Fruit fly (Drosophila melanogaster) whole organism, embryonic: Measurements from ENCODE around the gene Ifrd1.

ENCODE experiments used
- BEAF-32 ChIP-seq: fragments of 200-800 bp; sonication (Bioruptor generic); optimal IDR thresholded peaks from 3 replicates; lab custom pipeline; 2017; ENCODE audit warnings: missing biosample characterization, missing genetic modification characterization, mild to moderate bottlenecking, moderate library complexity, missing genetic modification reagents
- CG10147 ChIP-seq: fragments of 200-800 bp; sonication (Bioruptor generic); optimal IDR thresholded peaks from 2 replicates; lab custom pipeline; 2019; ENCODE audit warnings: missing biosample characterization, mild to moderate bottlenecking, missing genetic modification characterization, moderate library complexity
- CG10366 ChIP-seq: fragments of 200-800 bp; sonication (Bioruptor generic); IDR thresholded peaks from 2 replicates; pipeline ENCODE4 v1.3.6; 2022; ENCODE audit warnings: missing biosample characterization, missing genetic modification characterization
- CG11093 ChIP-seq: fragments of 200-800 bp; sonication (Bioruptor generic); IDR thresholded peaks from 3 replicates; pipeline ENCODE4 v1.3.6; 2022; ENCODE audit warnings: missing biosample characterization, missing genetic modification characterization
- CG12071 ChIP-seq: fragments of 200-800 bp; sonication (Bioruptor generic); optimal IDR thresholded peaks from 3 replicates; lab custom pipeline; 2018; ENCODE audit warnings: missing biosample characterization, mild to moderate bottlenecking, missing genetic modification characterization
- CG13894 ChIP-seq: fragments of 200-800 bp; sonication (Bioruptor generic); optimal IDR thresholded peaks from 3 replicates; lab custom pipeline; 2018; ENCODE audit warnings: missing biosample characterization, mild to moderate bottlenecking, missing genetic modification characterization, moderate library complexity
- CG14441 ChIP-seq: fragments of 200-800 bp; sonication (Bioruptor generic); IDR thresholded peaks from 2 replicates; pipeline ENCODE4 v1.3.6; 2022; ENCODE audit warnings: missing biosample characterization, missing genetic modification characterization
- CG15696 ChIP-seq: fragments of 200-800 bp; sonication (Bioruptor generic); optimal IDR thresholded peaks from 2 replicates; lab custom pipeline; 2019; ENCODE audit warnings: missing biosample characterization, mild to moderate bottlenecking, missing genetic modification characterization, moderate library complexity
- CG16779 ChIP-seq: fragments of 200-800 bp; sonication (Bioruptor generic); IDR thresholded peaks from 2 replicates; pipeline ENCODE4 v1.3.6; 2022; ENCODE audit warnings: missing biosample characterization, missing genetic modification characterization
- CG17802 ChIP-seq: fragments of 200-800 bp; sonication (Bioruptor generic); optimal IDR thresholded peaks from 2 replicates; lab custom pipeline; 2018; ENCODE audit warnings: missing biosample characterization, mild to moderate bottlenecking, missing genetic modification characterization, moderate library complexity
- CG1832 ChIP-seq: fragments of 200-800 bp; sonication (Bioruptor generic); optimal IDR thresholded peaks from 2 replicates; lab custom pipeline; 2017; ENCODE audit warnings: missing biosample characterization, mild to moderate bottlenecking, missing genetic modification characterization, inconsistent platforms
- CG18619 ChIP-seq: fragments of 200-800 bp; sonication (Bioruptor generic); optimal IDR thresholded peaks from 3 replicates; lab custom pipeline; 2017; ENCODE audit warnings: missing biosample characterization, mild to moderate bottlenecking, missing genetic modification characterization
- CG2116 ChIP-seq: fragments of 200-800 bp; sonication (Bioruptor generic); optimal IDR thresholded peaks from 3 replicates; lab custom pipeline; 2018; ENCODE audit warnings: missing biosample characterization, mild to moderate bottlenecking, missing genetic modification characterization
- CG31441 ChIP-seq: fragments of 200-800 bp; sonication (Bioruptor generic); IDR thresholded peaks from 2 replicates; pipeline ENCODE4 v1.3.6; 2022; ENCODE audit warnings: missing biosample characterization, missing genetic modification characterization
- CG3847 ChIP-seq: fragments of 200-800 bp; sonication (Bioruptor generic); IDR thresholded peaks from 2 replicates; pipeline ENCODE4 v1.3.6; 2022; ENCODE audit warnings: missing biosample characterization, missing genetic modification characterization
- CG4730 ChIP-seq: fragments of 200-800 bp; sonication (Bioruptor generic); IDR thresholded peaks from 2 replicates; pipeline ENCODE4 v1.3.6; 2022; ENCODE audit warnings: missing biosample characterization, missing genetic modification characterization
- CG5180 ChIP-seq: fragments of 200-800 bp; sonication (Bioruptor generic); optimal IDR thresholded peaks from 3 replicates; lab custom pipeline; 2017; ENCODE audit warnings: missing biosample characterization, missing genetic modification characterization, mild to moderate bottlenecking, moderate library complexity, missing genetic modification reagents
- CG6765 ChIP-seq: fragments of 200-800 bp; sonication (Bioruptor generic); optimal IDR thresholded peaks from 3 replicates; lab custom pipeline; 2017; ENCODE audit warnings: missing biosample characterization, mild to moderate bottlenecking, missing genetic modification characterization
- CG7745 ChIP-seq: fragments of 200-800 bp; sonication (Bioruptor generic); optimal IDR thresholded peaks from 2 replicates; lab custom pipeline; 2018; ENCODE audit warnings: missing biosample characterization, mild to moderate bottlenecking, missing genetic modification characterization, moderate library complexity
- CG8765 ChIP-seq: fragments of 200-800 bp; sonication (Bioruptor generic); IDR thresholded peaks from 2 replicates; pipeline ENCODE4 v1.3.6; 2022; ENCODE audit warnings: missing biosample characterization, missing genetic modification characterization
- CG9932 ChIP-seq: fragments of 200-800 bp; sonication (Bioruptor generic); IDR thresholded peaks from 2 replicates; pipeline ENCODE4 v1.3.6; 2022; ENCODE audit warnings: missing biosample characterization, missing genetic modification characterization
- GATAe ChIP-seq: fragments of 200-800 bp; sonication (Bioruptor generic); conservative IDR thresholded peaks from 2 replicates; pipeline ENCODE4 v1.3.6; 2022; ENCODE audit warnings: missing biosample characterization, missing genetic modification characterization
- Gug ChIP-seq: fragments of 200-800 bp; sonication (Bioruptor generic); IDR thresholded peaks from 4 replicates; pipeline ENCODE4 v1.3.6; 2022; ENCODE audit warnings: missing biosample characterization, missing genetic modification characterization
- HLHmδ ChIP-seq: fragments of 200-800 bp; sonication (Bioruptor generic); optimal IDR thresholded peaks from 2 replicates; lab custom pipeline; 2018; ENCODE audit warnings: missing biosample characterization, mild to moderate bottlenecking, missing genetic modification characterization, moderate library complexity
- Hr51 ChIP-seq, 2 experiments: fragments of 200-800 bp; sonication (Bioruptor generic); optimal IDR thresholded peaks; 2 replicates in 1 of 2; 3 replicates in 1 of 2; lab custom pipeline; 2016 to 2018; ENCODE audit warnings: missing biosample characterization in 2 of 2, missing genetic modification characterization in 2 of 2, mild to moderate bottlenecking in 1 of 2, moderate library complexity in 1 of 2
- Lhr ChIP-seq: fragments of 200-800 bp; sonication (Bioruptor generic); optimal IDR thresholded peaks from 3 replicates; lab custom pipeline; 2017; ENCODE audit warnings: mild to moderate bottlenecking, missing biosample characterization, missing genetic modification reagents, missing genetic modification characterization
- Pdp1 ChIP-seq, 2 experiments: fragments of 200-800 bp; sonication (Bioruptor generic); optimal IDR thresholded peaks; 3 replicates each; lab custom pipeline; 2016; ENCODE audit warnings: missing biosample characterization in 2 of 2, missing genetic modification characterization in 2 of 2, mild to moderate bottlenecking in 1 of 2, moderate library complexity in 1 of 2
- Scr ChIP-seq: fragments of 200-800 bp; sonication (Bioruptor generic); IDR thresholded peaks from 2 replicates; pipeline ENCODE4 v1.3.6; 2022; ENCODE audit warnings: missing biosample characterization, missing genetic modification characterization; ENCODE audit not compliant: partially characterized antibody
- Side ChIP-seq: fragments of 200-800 bp; sonication (Bioruptor generic); optimal IDR thresholded peaks from 2 replicates; lab custom pipeline; 2016; ENCODE audit warnings: missing biosample characterization, missing genetic modification characterization
- Sin3A ChIP-seq: fragments of >200 bp; optimal IDR thresholded peaks from 2 replicates; lab custom pipeline; 2018
- Ssrp ChIP-seq: fragments of 200-800 bp; sonication (Bioruptor generic); optimal IDR thresholded peaks from 2 replicates; lab custom pipeline; 2018; ENCODE audit warnings: missing biosample characterization, mild to moderate bottlenecking, missing genetic modification characterization, moderate library complexity
- amos ChIP-seq: fragments of 200-800 bp; sonication (Bioruptor generic); IDR thresholded peaks from 2 replicates; pipeline ENCODE4 v1.3.6; 2022; ENCODE audit warnings: missing biosample characterization, missing genetic modification characterization; ENCODE audit not compliant: partially characterized antibody
- aop ChIP-seq: fragments of 200-800 bp; sonication (Bioruptor generic); IDR thresholded peaks from 2 replicates; pipeline ENCODE4 v1.3.6; 2022; ENCODE audit warnings: missing biosample characterization, missing genetic modification characterization
- ara ChIP-seq: fragments of 200-800 bp; sonication (Bioruptor generic); IDR thresholded peaks from 2 replicates; pipeline ENCODE4 v1.3.6; 2022; ENCODE audit warnings: missing biosample characterization, missing genetic modification characterization
- ash1 ChIP-seq: fragments of 200-800 bp; sonication (Bioruptor generic); optimal IDR thresholded peaks from 2 replicates; lab custom pipeline; 2018; ENCODE audit warnings: missing biosample characterization, mild to moderate bottlenecking, missing genetic modification characterization
- btn ChIP-seq: fragments of 200-800 bp; sonication (Bioruptor generic); optimal IDR thresholded peaks from 2 replicates; lab custom pipeline; 2016; ENCODE audit warnings: missing biosample characterization, missing genetic modification characterization
- cas ChIP-seq: fragments of 200-800 bp; sonication (Bioruptor generic); IDR thresholded peaks from 2 replicates; pipeline ENCODE4 v1.3.6; 2022; ENCODE audit warnings: missing biosample characterization, missing genetic modification characterization
- chn ChIP-seq: fragments of 200-800 bp; sonication (Bioruptor generic); optimal IDR thresholded peaks from 2 replicates; lab custom pipeline; 2016; ENCODE audit warnings: missing biosample characterization, missing genetic modification characterization
- fd102C ChIP-seq: fragments of 200-800 bp; sonication (Bioruptor generic); optimal IDR thresholded peaks from 2 replicates; lab custom pipeline; 2018; ENCODE audit warnings: missing biosample characterization, mild to moderate bottlenecking, missing genetic modification characterization, moderate library complexity
- fru ChIP-seq: fragments of >200 bp; optimal IDR thresholded peaks from 2 replicates; lab custom pipeline; 2017
- gcm2 ChIP-seq: fragments of 200-800 bp; sonication (Bioruptor generic); optimal IDR thresholded peaks from 2 replicates; lab custom pipeline; 2016; ENCODE audit warnings: missing biosample characterization, missing genetic modification characterization
- ind ChIP-seq: fragments of 200-800 bp; sonication (Bioruptor generic); optimal IDR thresholded peaks from 3 replicates; lab custom pipeline; 2016; ENCODE audit warnings: missing biosample characterization, missing genetic modification characterization
- nau ChIP-seq: fragments of 200-800 bp; sonication (Bioruptor generic); optimal IDR thresholded peaks from 3 replicates; lab custom pipeline; 2017; ENCODE audit warnings: missing biosample characterization, mild to moderate bottlenecking, missing genetic modification characterization, missing genetic modification reagents
- oc ChIP-seq: fragments of 200-800 bp; sonication (Bioruptor generic); optimal IDR thresholded peaks from 2 replicates; lab custom pipeline; 2018; ENCODE audit warnings: missing biosample characterization, mild to moderate bottlenecking, missing genetic modification characterization, moderate library complexity
- p53 ChIP-seq: fragments of 200-800 bp; sonication (Bioruptor generic); optimal IDR thresholded peaks from 2 replicates; lab custom pipeline; 2016; ENCODE audit warnings: missing biosample characterization, missing genetic modification characterization
- rib ChIP-seq: fragments of 200-800 bp; sonication (Bioruptor generic); IDR thresholded peaks from 2 replicates; pipeline ENCODE4 v1.3.6; 2022; ENCODE audit warnings: missing biosample characterization, missing genetic modification characterization
- sqz ChIP-seq: fragments of 200-800 bp; sonication (Bioruptor generic); optimal IDR thresholded peaks from 3 replicates; lab custom pipeline; 2018; ENCODE audit warnings: missing biosample characterization, mild to moderate bottlenecking, missing genetic modification characterization
- usp ChIP-seq: fragments of >200 bp; optimal IDR thresholded peaks from 2 replicates; lab custom pipeline; 2017; ENCODE audit warnings: missing biosample characterization, missing genetic modification characterization
- wek ChIP-seq: fragments of 200-800 bp; sonication (Bioruptor generic); optimal IDR thresholded peaks from 3 replicates; lab custom pipeline; 2018; ENCODE audit warnings: missing biosample characterization, mild to moderate bottlenecking, missing genetic modification characterization, moderate library complexity
- wor ChIP-seq: fragments of 200-800 bp; sonication (Bioruptor generic); IDR thresholded peaks from 2 replicates; pipeline ENCODE4 v1.3.6; 2022; ENCODE audit warnings: missing biosample characterization, missing genetic modification characterization

Gene Ifrd1

dm6 chr2L:2878859-2879258 is 4.6 kb upstream of the Ifrd1 start, which contains the start of gene RabGGTb (continued):
- no peak for TF ChIP-seq CG7745
- TF ChIP-seq usp (GFP tag; lab: Kevin White, UChicago): no peak
- peak; percentile 68 to 75 for TF ChIP-seq Hr51 (GFP tag; optimal IDR thresholded peaks at IDR 0.05; lab: Kevin White, UChicago)
- peak; percentile 28 for TF ChIP-seq CG6765 (GFP tag; lab: Kevin White, UChicago)
- peak; percentile 26 for TF ChIP-seq CG12071 (GFP tag; lab: Kevin White, UChicago)
- TF ChIP-seq BEAF-32 (GFP tag; lab: Kevin White, UChicago): peak; percentile 2
- peak; percentile 12 for TF ChIP-seq CG15696 (tag; lab: Kevin White, UChicago)
- peak; percentile 29 for TF ChIP-seq CG10147
- no peak for TF ChIP-seq Lhr
- 0 out of 2 replicates have a peak, but pooled peaks have one; percentile 54 for TF ChIP-seq rib (GFP tag; lab: Robert Waterston, UW)
- peak; percentile 50; the same call in 1 of the 3 replicates for TF ChIP-seq CG11093 (GFP tag; lab: Robert Waterston, UW)
- peak; percentile 65; the same call in 1 of the 2 replicates for TF ChIP-seq ara (GFP tag; lab: Robert Waterston, UW)
- TF ChIP-seq HLHmδ (GFP tag; lab: Kevin White, UChicago): no peak
- TF ChIP-seq fru (lab: Kevin White, UChicago): no peak
- peak; percentile 75 for TF ChIP-seq GATAe (GFP tag; lab: Robert Waterston, UW)
- no peak; the same call in 1 of the 2 replicates for TF ChIP-seq amos (GFP tag; lab: Robert Waterston, UW)
- no peak for TF ChIP-seq aop (GFP tag; lab: Robert Waterston, UW)
- 0 out of 2 replicates have a peak, but pooled peaks have one; percentile 10 for TF ChIP-seq Scr (GFP tag; lab: Robert Waterston, UW)
- peak; percentile 39 for TF ChIP-seq gcm2
- peak; percentile 46 for TF ChIP-seq Side (GFP tag; lab: Kevin White, UChicago)
- TF ChIP-seq oc (tag; lab: Kevin White, UChicago): peak; percentile 49
- peak; percentile 38 for TF ChIP-seq ind (GFP tag; lab: Kevin White, UChicago)
- TF ChIP-seq CG4730: peak; percentile 62
- TF ChIP-seq Ssrp: peak; percentile 42
- TF ChIP-seq fd102C (GFP tag; lab: Kevin White, UChicago): no peak
- TF ChIP-seq CG31441 (GFP tag; lab: Robert Waterston, UW): peak; percentile 26; the same call in 1 of the 2 replicates
- TF ChIP-seq p53: peak; percentile 7
- peak; percentile 28 for TF ChIP-seq chn (GFP tag; lab: Kevin White, UChicago)
- TF ChIP-seq CG17802 (tag; lab: Kevin White, UChicago): peak; percentile 17
- peak; percentile 42; the same call in 1 of the 2 replicates for TF ChIP-seq wor (GFP tag; lab: Robert Waterston, UW)
- TF ChIP-seq CG16779 (GFP tag; lab: Robert Waterston, UW): peak; percentile 51; the same call in 1 of the 2 replicates
- no peak for TF ChIP-seq btn (GFP tag; lab: Kevin White, UChicago)
- TF ChIP-seq Pdp1 (GFP tag; optimal IDR thresholded peaks at IDR 0.05; lab: Kevin White, UChicago): peak; percentile 50 to 59
- TF ChIP-seq CG9932 (GFP tag; lab: Robert Waterston, UW): peak; percentile 86
- TF ChIP-seq CG1832 (GFP tag; lab: Kevin White, UChicago): no peak
- peak; percentile 68 for TF ChIP-seq CG10366 (GFP tag; lab: Robert Waterston, UW)
- TF ChIP-seq CG14441 (GFP tag; lab: Robert Waterston, UW): peak; percentile 79
- TF ChIP-seq Sin3A (lab: Kevin White, UChicago): peak; percentile 28
- peak; percentile 25 for TF ChIP-seq CG2116
- TF ChIP-seq ash1 (GFP tag; lab: Kevin White, UChicago): peak; percentile 27
- peak; percentile 44 for TF ChIP-seq CG18619
- no peak for TF ChIP-seq sqz (GFP tag; lab: Kevin White, UChicago)
- no peak for TF ChIP-seq wek (GFP tag; lab: Kevin White, UChicago)
- peak; percentile 42; the same call in 3 of the 4 replicates for TF ChIP-seq Gug (GFP tag; lab: Robert Waterston, UW)
- TF ChIP-seq CG3847 (GFP tag; lab: Robert Waterston, UW): peak; percentile 83
- TF ChIP-seq CG5180 (GFP tag; lab: Kevin White, UChicago): peak; percentile 26
- peak; percentile 57; the same call in 1 of the 2 replicates for TF ChIP-seq cas (GFP tag; lab: Robert Waterston, UW)
- TF ChIP-seq CG8765 (GFP tag; lab: Robert Waterston, UW): peak; percentile 46
- no peak for TF ChIP-seq nau
- TF ChIP-seq CG13894 (tag; lab: Kevin White, UChicago): peak; percentile 5
